Worm (Caenorhabditis elegans): ENCODE results near the gene acl-14.

- no peak for TF ChIP-seq fkh-10 (GFP tag; optimal IDR thresholded peaks at IDR 0.05)
- no peak for TF ChIP-seq C34B4.2 (tag; optimal IDR thresholded peaks at IDR 0.05)
- no peak for TF ChIP-seq snu-23 (GFP tag; optimal IDR thresholded peaks at IDR 0.05)
- no peak for TF ChIP-seq sptf-1 (tag; optimal IDR thresholded peaks at IDR 0.05)
- no peak for TF ChIP-seq nhr-11 (tag; optimal IDR thresholded peaks at IDR 0.05)
- no peak for TF ChIP-seq ces-1 (GFP tag; optimal IDR thresholded peaks at IDR 0.05)
- TF ChIP-seq nhr-237 (tag; optimal IDR thresholded peaks at IDR 0.05): no peak
- TF ChIP-seq nhr-84 (tag; optimal IDR thresholded peaks at IDR 0.05): no peak
- no peak for TF ChIP-seq snpc-4 (tag; optimal IDR thresholded peaks at IDR 0.05)
Measured at ce11 chrV:9314408-9314807, 19.0 kb downstream of the acl-14 start.
